Fruit fly (Drosophila melanogaster): ENCODE measurements around the gene CG46426.

CG46426 gene

DNA sequence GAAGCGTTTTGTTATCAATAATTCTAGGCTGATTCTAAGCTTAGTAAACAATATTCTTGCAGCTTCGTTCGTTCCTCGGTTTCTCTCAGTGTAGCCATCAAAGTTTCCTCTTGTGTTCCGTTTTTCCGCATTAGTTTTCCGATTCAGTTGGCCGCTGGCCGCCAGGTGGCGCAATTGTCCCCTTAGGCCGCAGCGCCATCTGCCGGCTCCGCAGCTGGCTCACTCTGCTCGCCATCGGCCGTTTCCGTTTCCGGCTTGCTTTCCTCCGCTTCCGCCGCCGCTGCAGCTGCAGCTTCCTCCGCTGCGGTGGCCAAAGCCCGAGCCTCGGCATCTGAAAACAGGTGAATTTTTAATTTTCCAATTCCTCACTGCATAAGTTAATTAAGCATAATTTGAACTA lies 26.3 kb upstream of the CG46426 start (continued):
- TF ChIP-seq CG34224 (GFP tag; IDR thresholded peaks at IDR 0.05; ENCODE audit: partially characterized antibody) (no peak), CG18262 (tag; optimal IDR thresholded peaks at IDR 0.05) (peak; percentile 89), Trl (optimal IDR thresholded peaks at IDR 0.05) (no peak), Trl (GFP tag; optimal IDR thresholded peaks at IDR 0.05) (peak; percentile 93), Spps (tag; optimal IDR thresholded peaks at IDR 0.05) (peak; percentile 75), CG15269 (tag; optimal IDR thresholded peaks at IDR 0.05) (peak; percentile 82), CG33213 (GFP tag; optimal IDR thresholded peaks at IDR 0.05) (peak; percentile 98), dan (GFP tag; IDR thresholded peaks at IDR 0.05) (no peak; the same call in 1 of the 2 replicates), BEAF-32 (GFP tag; optimal IDR thresholded peaks at IDR 0.05) (peak; percentile 18), CHES-1-like (GFP tag; optimal IDR thresholded peaks at IDR 0.05) (peak; percentile 91), CG17829 (tag; optimal IDR thresholded peaks at IDR 0.05) (peak; percentile 95), her (GFP tag; optimal IDR thresholded peaks at IDR 0.05) (peak; percentile 94), gcm2 (GFP tag; optimal IDR thresholded peaks at IDR 0.05) (peak; percentile 77), CG12659 (GFP tag; optimal IDR thresholded peaks at IDR 0.05) (peak; percentile 93), CG4424 (GFP tag; optimal IDR thresholded peaks at IDR 0.05) (peak; percentile 98), bigmax (GFP tag; optimal IDR thresholded peaks at IDR 0.05) (peak; percentile 83), HmgZ (tag; optimal IDR thresholded peaks at IDR 0.05) (peak; percentile 58), CG3281 (GFP tag; optimal IDR thresholded peaks at IDR 0.05) (peak; percentile 95), tll (GFP tag; optimal IDR thresholded peaks at IDR 0.05) (peak in 1 of 2 experiments; percentile 59), CG6272 (GFP tag; IDR thresholded peaks at IDR 0.05) (peak; percentile 78), Doc3 (GFP tag; IDR thresholded peaks at IDR 0.05; ENCODE audit: partially characterized antibody) (no peak), CG14014 (GFP tag; IDR thresholded peaks at IDR 0.05) (peak; percentile 83), Abd-B (GFP tag; optimal IDR thresholded peaks at IDR 0.05) (peak; percentile 60), trem (tag; optimal IDR thresholded peaks at IDR 0.05) (peak; percentile 86), CG31388 (GFP tag; optimal IDR thresholded peaks at IDR 0.05) (peak; percentile 81), ewg (GFP tag; optimal IDR thresholded peaks at IDR 0.05) (peak; percentile 94), kah (GFP tag; optimal IDR thresholded peaks at IDR 0.05) (peak; percentile 93), CG9609 (GFP tag; optimal IDR thresholded peaks at IDR 0.05) (peak; percentile 93), CG13624 (GFP tag; optimal IDR thresholded peaks at IDR 0.05) (peak; percentile 90), sug (tag; optimal IDR thresholded peaks at IDR 0.05) (peak; percentile 80), seq (GFP tag; IDR thresholded peaks at IDR 0.05) (peak; percentile 76), CG10462 (GFP tag; optimal IDR thresholded peaks at IDR 0.05) (peak; percentile 89), sob (GFP tag; IDR thresholded peaks at IDR 0.05) (peak; percentile 88), CG7839 (tag; optimal IDR thresholded peaks at IDR 0.05) (peak; percentile 92), wdn (GFP tag; IDR thresholded peaks at IDR 0.05) (peak; percentile 68), Kr (GFP tag; optimal IDR thresholded peaks at IDR 0.05) (peak; percentile 99), CG8944 (GFP tag; optimal IDR thresholded peaks at IDR 0.05) (peak; percentile 94), CG34376 (GFP tag; optimal IDR thresholded peaks at IDR 0.05) (peak; percentile 98), CG2875 (GFP tag; optimal IDR thresholded peaks at IDR 0.05) (peak; percentile 99), CG5245 (GFP tag; optimal IDR thresholded peaks at IDR 0.05) (peak; percentile 97), twi (tag; optimal IDR thresholded peaks at IDR 0.05) (peak; percentile 89), CG12155 (GFP tag; optimal IDR thresholded peaks at IDR 0.05) (peak; percentile 78), grn (GFP tag; optimal IDR thresholded peaks at IDR 0.05) (peak; percentile 80), CG1832 (GFP tag; optimal IDR thresholded peaks at IDR 0.05) (peak; percentile 32), caup (GFP tag; optimal IDR thresholded peaks at IDR 0.05; ENCODE audit: severe bottlenecking) (peak; percentile 99), CG12219 (GFP tag; optimal IDR thresholded peaks at IDR 0.05) (peak; percentile 96), jing (GFP tag; optimal IDR thresholded peaks at IDR 0.05) (peak; percentile 87), ci (GFP tag; IDR thresholded peaks at IDR 0.05) (peak; percentile 99), ken (GFP tag; IDR thresholded peaks at IDR 0.05) (peak; percentile 93), abd-A (tag; optimal IDR thresholded peaks at IDR 0.05) (peak; percentile 35), PHDP (tag; optimal IDR thresholded peaks at IDR 0.05) (peak; percentile 93)
